Worm (Caenorhabditis elegans) whole organism, L3 larva: Measurements from ENCODE around the gene C38D9.2.

Experiments used
- R02D3.7 ChIP-seq: fragments of 150-350 bp; optimal IDR thresholded peaks from 2 replicates; lab custom pipeline; 2014; ENCODE audit warnings: missing biosample characterization, missing genetic modification characterization
- ZK546.5 ChIP-seq: sonication (generic microtip); optimal IDR thresholded peaks from 2 replicates; lab custom pipeline; 2017; ENCODE audit warnings: missing biosample characterization, missing genetic modification characterization
- ceh-28 ChIP-seq: fragments of 150-350 bp; optimal IDR thresholded peaks from 2 replicates; lab custom pipeline; 2014; ENCODE audit warnings: missing biosample characterization, missing genetic modification reagents, missing genetic modification characterization
- ceh-82 ChIP-seq: fragments of 150-350 bp; optimal IDR thresholded peaks from 2 replicates; lab custom pipeline; 2014; ENCODE audit warnings: missing biosample characterization, missing genetic modification characterization
- ceh-9 ChIP-seq: sonication (generic microtip); optimal IDR thresholded peaks from 2 replicates; lab custom pipeline; 2018; ENCODE audit warnings: missing biosample characterization, missing genetic modification characterization
- daf-12 ChIP-seq: fragments of 150-350 bp; optimal IDR thresholded peaks from 2 replicates; lab custom pipeline; 2014; ENCODE audit warnings: missing biosample characterization, missing genetic modification reagents, missing genetic modification characterization
- egl-5 ChIP-seq: fragments of 150-350 bp; optimal IDR thresholded peaks from 2 replicates; lab custom pipeline; 2017; ENCODE audit warnings: missing biosample characterization, missing genetic modification reagents, missing genetic modification characterization, inconsistent platforms
- elt-1 ChIP-seq: fragments of 150-350 bp; optimal IDR thresholded peaks from 2 replicates; lab custom pipeline; 2014; ENCODE audit warnings: missing biosample characterization, missing genetic modification characterization
- elt-2 ChIP-seq: sonication (generic microtip); optimal IDR thresholded peaks from 2 replicates; lab custom pipeline; 2016; ENCODE audit warnings: missing genetic modification reagents, mild to moderate bottlenecking, missing genetic modification characterization, missing compliant biosample characterization
- elt-3 ChIP-seq, 3 experiments: fragments of 150-350 bp in 1 of 3; sonication (generic microtip) in 2 of 3; optimal IDR thresholded peaks; 2 replicates in 2 of 3; 4 replicates in 1 of 3; lab custom pipeline; 2014 to 2017; ENCODE audit warnings: missing biosample characterization in 3 of 3, missing genetic modification characterization in 3 of 3
- eor-1 ChIP-seq, 2 experiments: fragments of 150-350 bp; optimal IDR thresholded peaks; 2 replicates each; lab custom pipeline; 2014 to 2018; ENCODE audit warnings: missing biosample characterization in 2 of 2, missing genetic modification characterization in 2 of 2
- fkh-10 ChIP-seq: sonication (generic microtip); optimal IDR thresholded peaks from 2 replicates; lab custom pipeline; 2017; ENCODE audit warnings: missing biosample characterization, missing genetic modification reagents, missing genetic modification characterization
- fkh-2 ChIP-seq: fragments of 150-350 bp; optimal IDR thresholded peaks from 2 replicates; lab custom pipeline; 2014; ENCODE audit warnings: missing biosample characterization, missing genetic modification reagents, missing genetic modification characterization
- fos-1 ChIP-seq: fragments of 150-350 bp; optimal IDR thresholded peaks from 2 replicates; lab custom pipeline; 2014; ENCODE audit warnings: missing biosample characterization, missing genetic modification characterization
- lin-39 ChIP-seq: fragments of 150-350 bp; optimal IDR thresholded peaks from 2 replicates; lab custom pipeline; 2018; ENCODE audit warnings: missing biosample characterization, missing genetic modification reagents, missing genetic modification characterization
- lsy-12 ChIP-seq: sonication (generic microtip); optimal IDR thresholded peaks from 2 replicates; lab custom pipeline; 2016; ENCODE audit warnings: mild to moderate bottlenecking, missing genetic modification characterization, missing compliant biosample characterization
- mdl-1 ChIP-seq: fragments of 150-350 bp; optimal IDR thresholded peaks from 2 replicates; lab custom pipeline; 2014; ENCODE audit warnings: missing biosample characterization, missing genetic modification characterization
- mml-1 ChIP-seq: fragments of 150-350 bp; sonication (generic microtip); optimal IDR thresholded peaks from 3 replicates; lab custom pipeline; 2014; ENCODE audit warnings: missing biosample characterization, missing genetic modification characterization
- nhr-12 ChIP-seq: fragments of 150-350 bp; optimal IDR thresholded peaks from 2 replicates; lab custom pipeline; 2014; ENCODE audit warnings: missing biosample characterization, missing genetic modification characterization
- nhr-23 ChIP-seq: fragments of 150-350 bp; optimal IDR thresholded peaks from 2 replicates; lab custom pipeline; 2014; ENCODE audit warnings: missing biosample characterization, missing genetic modification reagents, missing genetic modification characterization
- nhr-237 ChIP-seq: fragments of 150-350 bp; optimal IDR thresholded peaks from 2 replicates; lab custom pipeline; 2014; ENCODE audit warnings: missing biosample characterization, missing genetic modification characterization
- nhr-25 ChIP-seq: sonication (generic microtip); optimal IDR thresholded peaks from 2 replicates; lab custom pipeline; 2017; ENCODE audit warnings: missing biosample characterization, missing genetic modification characterization
- nhr-28 ChIP-seq: fragments of 150-350 bp; optimal IDR thresholded peaks from 2 replicates; lab custom pipeline; 2014; ENCODE audit warnings: missing biosample characterization, missing genetic modification characterization
- nhr-43 ChIP-seq: sonication (generic microtip); optimal IDR thresholded peaks from 2 replicates; lab custom pipeline; 2016; ENCODE audit warnings: mild to moderate bottlenecking, missing genetic modification characterization, missing compliant biosample characterization; ENCODE audit not compliant: poor library complexity, severe bottlenecking
- nhr-67 ChIP-seq: fragments of 150-350 bp; optimal IDR thresholded peaks from 2 replicates; lab custom pipeline; 2014; ENCODE audit warnings: missing biosample characterization, missing genetic modification characterization
- nhr-76 ChIP-seq: fragments of 150-350 bp; sonication (generic microtip); optimal IDR thresholded peaks from 5 replicates; lab custom pipeline; 2014; ENCODE audit warnings: missing biosample characterization, missing genetic modification characterization
- nhr-77 ChIP-seq: fragments of 150-350 bp; optimal IDR thresholded peaks from 2 replicates; lab custom pipeline; 2014; ENCODE audit warnings: missing biosample characterization, missing genetic modification characterization
- pqm-1 ChIP-seq: fragments of 150-350 bp; optimal IDR thresholded peaks from 2 replicates; lab custom pipeline; 2017; ENCODE audit warnings: missing biosample characterization, missing genetic modification characterization, inconsistent platforms
- sea-2 ChIP-seq: fragments of 150-350 bp; sonication (generic microtip); optimal IDR thresholded peaks from 4 replicates; lab custom pipeline; 2014; ENCODE audit warnings: missing biosample characterization, missing genetic modification reagents, missing genetic modification characterization
- skn-1 ChIP-seq: fragments of 150-350 bp; optimal IDR thresholded peaks from 2 replicates; lab custom pipeline; 2014; ENCODE audit warnings: missing biosample characterization, missing genetic modification characterization
- snpc-4 ChIP-seq: fragments of 150-350 bp; optimal IDR thresholded peaks from 2 replicates; lab custom pipeline; 2014; ENCODE audit warnings: missing biosample characterization, missing genetic modification characterization
- unc-39 ChIP-seq: sonication (generic microtip); optimal IDR thresholded peaks from 4 replicates; lab custom pipeline; 2017; ENCODE audit warnings: missing biosample characterization, missing genetic modification characterization
- unc-62 ChIP-seq: fragments of 150-350 bp; sonication (generic microtip); optimal IDR thresholded peaks from 4 replicates; lab custom pipeline; 2014; ENCODE audit warnings: missing biosample characterization, missing genetic modification reagents, missing genetic modification characterization
- zag-1 ChIP-seq: fragments of 150-350 bp; optimal IDR thresholded peaks from 2 replicates; lab custom pipeline; 2014; ENCODE audit warnings: missing biosample characterization, missing genetic modification characterization
- ztf-4 ChIP-seq: fragments of 150-350 bp; optimal IDR thresholded peaks from 2 replicates; lab custom pipeline; 2014; ENCODE audit warnings: missing biosample characterization, missing genetic modification characterization

Gene C38D9.2

DNA sequence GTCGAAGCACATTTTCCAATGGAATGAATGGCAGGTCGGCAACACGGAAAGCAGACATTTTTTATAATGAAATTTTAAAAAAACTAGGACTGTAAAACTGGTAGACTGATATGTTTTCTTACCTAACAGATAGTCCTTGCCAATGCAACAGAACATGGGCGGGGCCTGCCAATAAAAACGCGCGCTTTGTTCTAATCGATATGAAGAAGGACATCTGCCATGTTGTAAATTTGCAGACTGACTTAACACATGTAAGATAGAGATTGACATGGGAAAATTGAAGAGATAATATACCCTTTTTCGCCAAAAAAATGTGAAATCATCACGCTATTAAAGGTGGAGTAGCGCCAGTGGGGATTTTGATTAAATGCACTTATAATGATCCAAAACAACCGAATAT, 14.2 kb upstream of the C38D9.2 start, which contains the start of gene C38D9.8:
Gene C38D9.8 (minus strand): TSS at position 101 of the 400 bp plus-strand sequence.
- TF ChIP-seq zag-1 (tag; lab: Kevin White, UChicago) (no peak), lsy-12 (no peak), lin-39 (tag; lab: Kevin White, UChicago) (no peak), unc-62 (GFP tag; lab: Kevin White, UChicago) (no peak), mdl-1 (tag; lab: Kevin White, UChicago) (no peak), nhr-76 (tag; lab: Kevin White, UChicago) (no peak), nhr-43 (tag; lab: Kevin White, UChicago) (no peak), elt-1 (tag; lab: Kevin White, UChicago) (no peak), ZK546.5 (tag; lab: Kevin White, UChicago) (no peak), snpc-4 (no peak), ceh-82 (no peak), elt-3 (tag; optimal IDR thresholded peaks at IDR 0.05; lab: Kevin White, UChicago) (no peak), nhr-67 (no peak), fos-1 (no peak), nhr-23 (tag; lab: Kevin White, UChicago) (no peak), nhr-12 (tag; lab: Kevin White, UChicago) (no peak), ztf-4 (tag; lab: Kevin White, UChicago) (no peak)

DNA sequence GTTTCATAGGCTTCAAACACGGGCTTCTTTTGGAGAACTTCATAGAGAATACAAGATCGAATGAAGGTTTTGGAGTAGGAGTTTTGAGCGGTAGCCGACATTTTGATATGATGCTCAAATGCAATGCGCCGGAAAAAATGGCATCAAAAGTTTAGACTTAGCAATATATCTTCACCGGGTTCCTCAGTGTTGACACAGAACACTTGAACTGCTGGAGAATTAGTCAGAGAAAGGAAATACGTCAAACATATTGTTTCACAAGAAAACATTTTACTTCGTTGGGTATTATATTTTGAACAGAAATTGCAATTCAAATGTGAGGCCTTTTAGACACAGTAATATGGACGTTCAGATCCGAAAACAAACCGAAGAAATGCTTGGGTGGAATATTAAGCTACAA, 8.6 kb upstream of the C38D9.2 start, which contains the start of gene fbxa-174:
Gene fbxa-174 (minus strand): TSS at position 101 of the 400 bp plus-strand sequence.
- TF ChIP-seq ceh-28 (tag; lab: Kevin White, UChicago) (no peak), unc-39 (tag; lab: Kevin White, UChicago) (no peak), lsy-12 (no peak), daf-12 (no peak), skn-1 (tag; lab: Kevin White, UChicago) (no peak), ZK546.5 (tag; lab: Kevin White, UChicago) (no peak)

ce11 chrV:17558946-17559345, 8.0 kb upstream of the C38D9.2 start, which contains the start of gene fbxa-172:
fbxa-172 (plus strand) TSS chrV:17559246.
- TF ChIP-seq mdl-1 (tag; lab: Kevin White, UChicago) (no peak), eor-1 (tag; optimal IDR thresholded peaks at IDR 0.05; lab: Kevin White, UChicago) (no peak), nhr-25 (tag; lab: Kevin White, UChicago) (no peak), fkh-2 (tag; lab: Kevin White, UChicago) (no peak), ceh-9 (no peak), snpc-4 (no peak), nhr-12 (tag; lab: Kevin White, UChicago) (no peak), nhr-23 (tag; lab: Kevin White, UChicago) (no peak), fos-1 (no peak), nhr-237 (tag; lab: Kevin White, UChicago) (no peak), zag-1 (tag; lab: Kevin White, UChicago) (no peak), elt-3 (tag; optimal IDR thresholded peaks at IDR 0.05; lab: Kevin White, UChicago) (no peak), nhr-76 (tag; lab: Kevin White, UChicago) (no peak)

ce11 chrV:17565903-17566302, 1.0 kb upstream of the C38D9.2 start, which contains the start of gene fbxa-171:
fbxa-171 (minus strand) TSS chrV:17566003.
- TF ChIP-seq mml-1 (tag; lab: Kevin White, UChicago) (no peak), mdl-1 (tag; lab: Kevin White, UChicago) (no peak), zag-1 (tag; lab: Kevin White, UChicago) (no peak), R02D3.7 (tag; lab: Kevin White, UChicago) (no peak), nhr-23 (tag; lab: Kevin White, UChicago) (no peak), nhr-76 (tag; lab: Kevin White, UChicago) (no peak), lsy-12 (no peak), unc-62 (GFP tag; lab: Kevin White, UChicago) (no peak), fkh-10 (GFP tag; lab: Kevin White, UChicago) (no peak), nhr-237 (tag; lab: Kevin White, UChicago) (no peak), unc-39 (tag; lab: Kevin White, UChicago) (no peak), nhr-77 (no peak), egl-5 (tag; lab: Kevin White, UChicago) (no peak), snpc-4 (no peak), elt-2 (tag; lab: Kevin White, UChicago) (no peak), nhr-28 (no peak), lin-39 (tag; lab: Kevin White, UChicago) (no peak), elt-3 (tag; optimal IDR thresholded peaks at IDR 0.05; lab: Kevin White, UChicago) (no peak), sea-2 (GFP tag; lab: Kevin White, UChicago) (no peak), pqm-1 (tag; lab: Kevin White, UChicago) (no peak)
